Worm (Caenorhabditis elegans) whole organism, dauer: ENCODE data around the gene C40A11.2.

ENCODE experiments used
- unc-62 ChIP-seq: sonication (generic microtip); optimal IDR thresholded peaks from 2 replicates; lab custom pipeline; 2017; ENCODE audit warnings: missing biosample characterization, missing genetic modification reagents, missing genetic modification characterization

C40A11.2 gene

ce11 chrII:2146900-2147375 is at the start of gene C40A11.2:
Gene C40A11.2, plus strand, starts transcription at chrII:2146950.
- TF ChIP-seq unc-62: no peak

- no peak for TF ChIP-seq unc-62
These were observed 47.4 kb upstream of the C40A11.2 start, which contains the start of gene math-42 for ce11 chrII:2099139-2099976. Gene math-42, plus strand, starts transcription at chrII:2099926.

- no peak for TF ChIP-seq unc-62
These were observed 38.5 kb upstream of the C40A11.2 start, which contains the start of gene R52.4 for ce11 chrII:2108295-2108694. Gene R52.4, minus strand, starts transcription at chrII:2108395.

ce11 chrII:2109943-2110342 is 36.8 kb upstream of the C40A11.2 start, which contains the start of gene R52.5:
Gene R52.5, minus strand, starts transcription at chrII:2110043.
- no peak for TF ChIP-seq unc-62

- no peak for TF ChIP-seq unc-62
These were observed 33.8 kb upstream of the C40A11.2 start, which contains the start of gene R52.6 for ce11 chrII:2112948-2113347. Gene R52.6, minus strand, starts transcription at chrII:2113048.

ce11 chrII:2114488-2114887 is 32.3 kb upstream of the C40A11.2 start:
- no peak for TF ChIP-seq unc-62

ce11 chrII:2116794-2117193 is 30.0 kb upstream of the C40A11.2 start, which contains the start of gene srh-195:
Gene srh-195, minus strand, starts transcription at chrII:2116894.
- TF ChIP-seq unc-62: no peak

- TF ChIP-seq unc-62: no peak
These were observed 24.7 kb upstream of the C40A11.2 start, which contains the start of gene math-37 for ce11 chrII:2122091-2122490. Gene math-37, minus strand, starts transcription at chrII:2122191.

ce11 chrII:2122762-2123161 is 24.0 kb upstream of the C40A11.2 start:
- no peak for TF ChIP-seq unc-62

ce11 chrII:2130770-2131169 is 16.0 kb upstream of the C40A11.2 start, which contains the start of gene sdz-28:
Gene sdz-28, plus strand, starts transcription at chrII:2131070.
- TF ChIP-seq unc-62: no peak

- no peak for TF ChIP-seq unc-62
These were observed 11.1 kb upstream of the C40A11.2 start, which contains the start of gene hpo-7 for ce11 chrII:2135604-2136003. Gene hpo-7, minus strand, starts transcription at chrII:2135704.

- TF ChIP-seq unc-62: no peak
These were observed 9.5 kb upstream of the C40A11.2 start, which contains the start of gene C40A11.4 for ce11 chrII:2137235-2137634. Gene C40A11.4, plus strand, starts transcription at chrII:2137422.

- no peak for TF ChIP-seq unc-62
These were observed 7.8 kb upstream of the C40A11.2 start for ce11 chrII:2138901-2139300.

- TF ChIP-seq unc-62: no peak
These were observed 5.9 kb upstream of the C40A11.2 start, which contains the start of gene C40A11.3 for ce11 chrII:2140817-2141216. Gene C40A11.3, plus strand, starts transcription at chrII:2141117.

ce11 chrII:2145566-2145965 is 1.2 kb upstream of the C40A11.2 start, which contains the start of gene C40A11.6:
Gene C40A11.6, minus strand, starts transcription at chrII:2145666.
- TF ChIP-seq unc-62: no peak

ce11 chrII:2150485-2150985 is 3.8 kb downstream of the C40A11.2 start, which contains the start of the genes C40A11.7 and C40A11.8:
Gene C40A11.7, minus strand, starts transcription at chrII:2150585.
Gene C40A11.8, minus strand, starts transcription at chrII:2150935.
- TF ChIP-seq unc-62: no peak

- no peak for TF ChIP-seq unc-62
These were observed 5.7 kb downstream of the C40A11.2 start for ce11 chrII:2152455-2152854.
